Worm (Caenorhabditis elegans) whole organism, L2 larva: Measurements from ENCODE around the gene T16G12.1.

Experiments
- ZK546.5 ChIP-seq: sonication (generic microtip); optimal IDR thresholded peaks from 2 replicates; lab custom pipeline; 2017; ENCODE audit warnings: missing biosample characterization, missing genetic modification characterization
- ama-1 ChIP-seq: fragments of 150-350 bp; optimal IDR thresholded peaks from 2 replicates; lab custom pipeline; 2018; ENCODE audit warnings: inconsistent platforms
- blmp-1 ChIP-seq: sonication (generic microtip); optimal IDR thresholded peaks from 2 replicates; lab custom pipeline; 2017; ENCODE audit warnings: missing genetic modification characterization, mild to moderate bottlenecking, missing compliant biosample characterization, antibody characterized with exemption, moderate library complexity; ENCODE audit not compliant: insufficient read depth
- nhr-11 ChIP-seq: fragments of 150-350 bp; optimal IDR thresholded peaks from 2 replicates; lab custom pipeline; 2014; ENCODE audit warnings: missing biosample characterization, missing genetic modification characterization
- nhr-129 ChIP-seq: fragments of 150-350 bp; optimal IDR thresholded peaks from 2 replicates; lab custom pipeline; 2014; ENCODE audit warnings: missing biosample characterization, missing genetic modification characterization
- nhr-237 ChIP-seq: fragments of 150-350 bp; optimal IDR thresholded peaks from 2 replicates; lab custom pipeline; 2014; ENCODE audit warnings: missing biosample characterization, missing genetic modification characterization
- peb-1 ChIP-seq: fragments of 150-350 bp; optimal IDR thresholded peaks from 2 replicates; lab custom pipeline; 2014; ENCODE audit warnings: missing biosample characterization, missing genetic modification characterization
- zag-1 ChIP-seq: fragments of 150-350 bp; optimal IDR thresholded peaks from 2 replicates; lab custom pipeline; 2014; ENCODE audit warnings: missing biosample characterization, missing genetic modification characterization

ce11 chrIII:10027947-10028346, 21.7 kb downstream of the T16G12.1 start, which contains the start of gene ins-23:
- TF ChIP-seq peb-1 (tag; lab: Kevin White, UChicago) (no peak), ZK546.5 (tag; lab: Kevin White, UChicago) (no peak), ama-1 (lab: Kevin White, UChicago) (no peak), blmp-1 (no peak), nhr-237 (tag; lab: Kevin White, UChicago) (no peak), zag-1 (tag; lab: Kevin White, UChicago) (no peak), nhr-129 (tag; lab: Kevin White, UChicago) (no peak), nhr-11 (no peak)
